Worm (Caenorhabditis elegans) whole organism, early embryonic: ENCODE data around the gene aco-1.

Experiments used
- B0310.2 ChIP-seq: sonication (generic microtip); optimal IDR thresholded peaks from 2 replicates; lab custom pipeline; 2016; ENCODE audit warnings: mild to moderate bottlenecking, missing genetic modification characterization, missing compliant biosample characterization
- ama-1 ChIP-seq: fragments of 150-350 bp; optimal IDR thresholded peaks from 2 replicates; lab custom pipeline; 2014
- ceh-36 ChIP-seq: sonication (generic microtip); optimal IDR thresholded peaks from 2 replicates; lab custom pipeline; 2016; ENCODE audit warnings: missing genetic modification characterization, inconsistent platforms, missing compliant biosample characterization
- flt-1 ChIP-seq: fragments of 200-800 bp; sonication (Bioruptor generic); IDR thresholded peaks from 2 replicates; pipeline ENCODE4 v1.3.6; 2022; ENCODE audit warnings: missing genetic modification characterization, missing compliant biosample characterization
- scrt-1 ChIP-seq: fragments of 200-800 bp; sonication (Bioruptor generic); IDR thresholded peaks from 2 replicates; pipeline ENCODE4 v1.3.6; 2022; ENCODE audit warnings: missing genetic modification characterization, missing compliant biosample characterization
- tbx-11 ChIP-seq: fragments of 200-800 bp; sonication (Bioruptor generic); IDR thresholded peaks from 2 replicates; pipeline ENCODE4 v1.3.6; 2022; ENCODE audit warnings: missing genetic modification characterization, missing compliant biosample characterization
- tbx-37 ChIP-seq: fragments of 200-800 bp; sonication (Bioruptor generic); conservative IDR thresholded peaks from 2 replicates; pipeline ENCODE4 v1.3.6; 2022; ENCODE audit warnings: missing genetic modification reagents, missing genetic modification characterization, missing compliant biosample characterization

DNA sequence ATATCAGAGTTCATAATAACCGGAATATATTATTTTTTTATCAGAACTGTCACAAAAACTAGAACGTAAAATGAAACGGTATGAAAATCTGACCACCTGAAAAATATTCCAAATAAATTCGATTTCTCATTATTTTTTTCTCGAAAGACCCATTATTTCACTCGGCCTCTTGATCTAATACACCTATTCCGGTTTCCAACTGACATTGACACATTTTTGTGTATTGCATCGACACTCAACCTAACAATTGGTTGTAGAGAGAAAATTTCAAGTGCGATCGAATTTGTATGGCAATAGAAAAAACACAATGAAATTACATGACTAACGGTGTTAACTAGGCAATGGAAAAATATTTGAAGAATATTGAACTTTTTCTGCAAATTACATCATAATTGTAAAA, 46.2 kb downstream of the aco-1 start:
- TF ChIP-seq ama-1 (lab: Kevin White, UChicago) = no peak
- TF ChIP-seq B0310.2 (tag; lab: Kevin White, UChicago) = no peak
- TF ChIP-seq ceh-36 = no peak
- TF ChIP-seq scrt-1 = no peak
- no peak for TF ChIP-seq flt-1 (GFP tag; lab: Robert Waterston, UW)
- TF ChIP-seq tbx-37 (GFP tag; lab: Robert Waterston, UW) = no peak
- TF ChIP-seq tbx-11 (GFP tag; lab: Robert Waterston, UW) = no peak
